Fruit fly (Drosophila melanogaster) whole organism, embryonic: ENCODE results near the gene CG34001.
A peak's percentile ranks its signal among the peaks of the same experiment; 100 is the strongest.

Experiments
- Adf1 ChIP-seq: fragments of 200-800 bp; sonication (Bioruptor generic); IDR thresholded peaks from 2 replicates; pipeline ENCODE4 v1.3.6; 2022; ENCODE audit warnings: missing biosample characterization, missing genetic modification characterization
- Atf6 ChIP-seq: fragments of 200-800 bp; sonication (Bioruptor generic); IDR thresholded peaks from 2 replicates; pipeline ENCODE4 v1.3.6; 2022; ENCODE audit warnings: missing biosample characterization, missing genetic modification characterization
- CG10543 ChIP-seq: fragments of 200-800 bp; sonication (Bioruptor generic); optimal IDR thresholded peaks from 3 replicates; lab custom pipeline; 2017; ENCODE audit warnings: missing biosample characterization, mild to moderate bottlenecking, missing genetic modification characterization, moderate library complexity
- CG17385 ChIP-seq: fragments of 200-800 bp; sonication (Bioruptor generic); optimal IDR thresholded peaks from 3 replicates; lab custom pipeline; 2018; ENCODE audit warnings: missing biosample characterization, mild to moderate bottlenecking, missing genetic modification characterization
- CG17612 ChIP-seq: fragments of 200-800 bp; sonication (Bioruptor generic); IDR thresholded peaks from 2 replicates; pipeline ENCODE4 v1.3.6; 2022; ENCODE audit warnings: missing biosample characterization, missing genetic modification characterization
- CG17912 ChIP-seq: fragments of 200-800 bp; sonication (Bioruptor generic); optimal IDR thresholded peaks from 2 replicates; lab custom pipeline; 2018; ENCODE audit warnings: missing biosample characterization, mild to moderate bottlenecking, missing genetic modification characterization
- CG18262 ChIP-seq: fragments of 200-800 bp; optimal IDR thresholded peaks from 3 replicates; lab custom pipeline; 2019; ENCODE audit warnings: missing biosample characterization, mild to moderate bottlenecking, missing genetic modification characterization, moderate library complexity
- CG18599 ChIP-seq: fragments of 200-800 bp; sonication (Bioruptor generic); optimal IDR thresholded peaks from 3 replicates; lab custom pipeline; 2017; ENCODE audit warnings: missing biosample characterization, missing genetic modification characterization, mild to moderate bottlenecking, moderate library complexity, missing genetic modification reagents
- CG2120 ChIP-seq: fragments of 200-800 bp; sonication (Bioruptor generic); optimal IDR thresholded peaks from 3 replicates; lab custom pipeline; 2016; ENCODE audit warnings: missing biosample characterization, missing genetic modification characterization
- CG30020 ChIP-seq: fragments of 200-800 bp; optimal IDR thresholded peaks from 2 replicates; lab custom pipeline; 2019; ENCODE audit warnings: missing biosample characterization, mild to moderate bottlenecking, missing genetic modification characterization, moderate library complexity
- CG3163 ChIP-seq: fragments of 200-800 bp; sonication (Bioruptor generic); optimal IDR thresholded peaks from 3 replicates; lab custom pipeline; 2016; ENCODE audit warnings: missing biosample characterization, missing genetic modification characterization
- CG34224 ChIP-seq: fragments of 200-800 bp; sonication (Bioruptor generic); IDR thresholded peaks from 3 replicates; pipeline ENCODE4 v1.3.6; 2022; ENCODE audit warnings: missing biosample characterization, missing genetic modification characterization; ENCODE audit not compliant: partially characterized antibody
- CG34422 ChIP-seq: fragments of 200-800 bp; sonication (Bioruptor generic); IDR thresholded peaks from 3 replicates; pipeline ENCODE4 v1.3.6; 2022; ENCODE audit warnings: missing biosample characterization, missing genetic modification characterization
- CG43689 ChIP-seq: fragments of 200-800 bp; sonication (Bioruptor generic); IDR thresholded peaks from 2 replicates; pipeline ENCODE4 v1.3.6; 2022; ENCODE audit warnings: missing biosample characterization, missing genetic modification characterization
- CG5245 ChIP-seq: fragments of 200-800 bp; sonication (Bioruptor generic); optimal IDR thresholded peaks from 3 replicates; lab custom pipeline; 2016; ENCODE audit warnings: missing biosample characterization, missing genetic modification characterization
- CG6175 ChIP-seq: fragments of 200-800 bp; sonication (Bioruptor generic); IDR thresholded peaks from 3 replicates; pipeline ENCODE4 v1.3.6; 2022; ENCODE audit warnings: missing biosample characterization, missing genetic modification characterization
- CG7839 ChIP-seq: fragments of 200-800 bp; sonication (Bioruptor generic); optimal IDR thresholded peaks from 3 replicates; lab custom pipeline; 2018; ENCODE audit warnings: missing biosample characterization, mild to moderate bottlenecking, missing genetic modification characterization, moderate library complexity
- CG7928 ChIP-seq: fragments of 200-800 bp; sonication (Bioruptor generic); optimal IDR thresholded peaks from 2 replicates; lab custom pipeline; 2017; ENCODE audit warnings: missing biosample characterization, mild to moderate bottlenecking, missing genetic modification characterization
- CG8281 ChIP-seq: fragments of 200-800 bp; sonication (Bioruptor generic); optimal IDR thresholded peaks from 2 replicates; lab custom pipeline; 2018; ENCODE audit warnings: missing biosample characterization, mild to moderate bottlenecking, missing genetic modification characterization, moderate library complexity
- CG8359 ChIP-seq: fragments of 200-800 bp; sonication (Bioruptor generic); optimal IDR thresholded peaks from 2 replicates; lab custom pipeline; 2017; ENCODE audit warnings: missing biosample characterization, mild to moderate bottlenecking, missing genetic modification characterization, borderline replicate concordance
- CG8924 ChIP-seq: fragments of 200-800 bp; optimal IDR thresholded peaks from 3 replicates; lab custom pipeline; 2019; ENCODE audit warnings: missing biosample characterization, mild to moderate bottlenecking, missing genetic modification characterization, moderate library complexity
- CG9609 ChIP-seq: fragments of 200-800 bp; sonication (Bioruptor generic); optimal IDR thresholded peaks from 3 replicates; lab custom pipeline; 2016; ENCODE audit warnings: missing biosample characterization, missing genetic modification characterization
- E2f1 ChIP-seq: fragments of 200-800 bp; sonication (Bioruptor generic); IDR thresholded peaks from 2 replicates; pipeline ENCODE4 v1.3.6; 2022; ENCODE audit warnings: missing biosample characterization, missing genetic modification characterization
- Fer1 ChIP-seq: fragments of 200-800 bp; sonication (Bioruptor generic); optimal IDR thresholded peaks from 2 replicates; lab custom pipeline; 2017; ENCODE audit warnings: missing biosample characterization, mild to moderate bottlenecking, missing genetic modification characterization
- GATAe ChIP-seq: fragments of 200-800 bp; sonication (Bioruptor generic); conservative IDR thresholded peaks from 2 replicates; pipeline ENCODE4 v1.3.6; 2022; ENCODE audit warnings: missing biosample characterization, missing genetic modification characterization
- H2.0 ChIP-seq: fragments of 200-800 bp; sonication (Bioruptor generic); IDR thresholded peaks from 2 replicates; pipeline ENCODE4 v1.3.6; 2022; ENCODE audit warnings: missing biosample characterization, missing genetic modification characterization
- HHEX ChIP-seq: fragments of 200-800 bp; sonication (Bioruptor generic); optimal IDR thresholded peaks from 3 replicates; lab custom pipeline; 2017; ENCODE audit warnings: missing biosample characterization, mild to moderate bottlenecking, missing genetic modification characterization, missing genetic modification reagents
- HLH54F ChIP-seq: fragments of 200-800 bp; sonication (Bioruptor generic); optimal IDR thresholded peaks from 3 replicates; lab custom pipeline; 2016; ENCODE audit warnings: missing biosample characterization, missing genetic modification characterization
- Hand ChIP-seq: fragments of 200-800 bp; sonication (Bioruptor generic); optimal IDR thresholded peaks from 2 replicates; lab custom pipeline; 2017; ENCODE audit warnings: mild to moderate bottlenecking, missing biosample characterization, missing genetic modification reagents, missing genetic modification characterization
- Myb ChIP-seq: fragments of 200-800 bp; sonication (Bioruptor generic); optimal IDR thresholded peaks from 2 replicates; lab custom pipeline; 2016; ENCODE audit warnings: missing biosample characterization, missing genetic modification characterization
- Nf-YA ChIP-seq: fragments of 200-800 bp; sonication (Bioruptor generic); IDR thresholded peaks from 2 replicates; pipeline ENCODE4 v1.3.6; 2022; ENCODE audit warnings: missing biosample characterization, missing genetic modification characterization
- Nf-YC ChIP-seq: fragments of 200-800 bp; optimal IDR thresholded peaks from 3 replicates; lab custom pipeline; 2019; ENCODE audit warnings: missing biosample characterization, mild to moderate bottlenecking, missing genetic modification characterization, moderate library complexity
- Pdp1 ChIP-seq, 2 experiments: fragments of 200-800 bp; sonication (Bioruptor generic); optimal IDR thresholded peaks; 3 replicates each; lab custom pipeline; 2016; ENCODE audit warnings: missing biosample characterization in 2 of 2, missing genetic modification characterization in 2 of 2, mild to moderate bottlenecking in 1 of 2, moderate library complexity in 1 of 2
- Ptx1 ChIP-seq: fragments of 200-800 bp; sonication (Bioruptor generic); IDR thresholded peaks from 2 replicates; pipeline ENCODE4 v1.3.6; 2022; ENCODE audit warnings: missing biosample characterization, missing genetic modification characterization
- al ChIP-seq: fragments of 200-800 bp; sonication (Bioruptor generic); IDR thresholded peaks from 2 replicates; pipeline ENCODE4 v1.3.6; 2022; ENCODE audit warnings: missing biosample characterization, missing genetic modification characterization
- dpn ChIP-seq, 2 experiments: fragments of 200-800 bp; sonication (Bioruptor generic); optimal IDR thresholded peaks; 3 replicates each; lab custom pipeline; 2016; ENCODE audit warnings: missing biosample characterization in 2 of 2, missing genetic modification characterization in 2 of 2
- emc ChIP-seq: fragments of 200-800 bp; sonication (Bioruptor generic); optimal IDR thresholded peaks from 2 replicates; lab custom pipeline; 2016; ENCODE audit warnings: missing biosample characterization, missing genetic modification characterization
- fd3F ChIP-seq: fragments of 200-800 bp; sonication (Bioruptor generic); optimal IDR thresholded peaks from 2 replicates; lab custom pipeline; 2018; ENCODE audit warnings: missing biosample characterization, mild to moderate bottlenecking, missing genetic modification characterization, moderate library complexity
- grn ChIP-seq: fragments of 200-800 bp; sonication (Bioruptor generic); optimal IDR thresholded peaks from 3 replicates; lab custom pipeline; 2017; ENCODE audit warnings: missing biosample characterization, missing genetic modification characterization
- gsb ChIP-seq: fragments of 200-800 bp; sonication (Bioruptor generic); IDR thresholded peaks from 2 replicates; pipeline ENCODE4 v1.3.6; 2022; ENCODE audit warnings: missing biosample characterization, missing genetic modification characterization
- h ChIP-seq: fragments of >200 bp; optimal IDR thresholded peaks from 2 replicates; lab custom pipeline; 2017
- jumu ChIP-seq: fragments of 200-800 bp; sonication (Bioruptor generic); optimal IDR thresholded peaks from 3 replicates; lab custom pipeline; 2016; ENCODE audit warnings: missing biosample characterization, missing genetic modification characterization
- klu ChIP-seq: fragments of 200-800 bp; sonication (Bioruptor generic); IDR thresholded peaks from 2 replicates; pipeline ENCODE4 v1.3.6; 2022; ENCODE audit warnings: missing biosample characterization, missing genetic modification characterization
- nmo ChIP-seq: fragments of 200-800 bp; sonication (Bioruptor generic); optimal IDR thresholded peaks from 2 replicates; lab custom pipeline; 2018; ENCODE audit warnings: missing biosample characterization, mild to moderate bottlenecking, missing genetic modification characterization, moderate library complexity
- pros ChIP-seq: fragments of 200-800 bp; sonication (Bioruptor generic); optimal IDR thresholded peaks from 3 replicates; lab custom pipeline; 2019; ENCODE audit warnings: missing biosample characterization, mild to moderate bottlenecking, missing genetic modification characterization, moderate library complexity
- sima ChIP-seq: fragments of 200-800 bp; sonication (Bioruptor generic); optimal IDR thresholded peaks from 2 replicates; lab custom pipeline; 2016; ENCODE audit warnings: missing biosample characterization, missing genetic modification characterization
- sna ChIP-seq: fragments of 200-800 bp; sonication (Bioruptor generic); IDR thresholded peaks from 2 replicates; pipeline ENCODE4 v1.3.6; 2022; ENCODE audit warnings: missing biosample characterization, missing genetic modification characterization; ENCODE audit not compliant: partially characterized antibody
- sr ChIP-seq: fragments of 200-800 bp; sonication (Bioruptor generic); IDR thresholded peaks from 3 replicates; pipeline ENCODE4 v1.3.6; 2022; ENCODE audit warnings: missing biosample characterization, missing genetic modification characterization
- stc ChIP-seq: fragments of 200-800 bp; sonication (Bioruptor generic); IDR thresholded peaks from 2 replicates; pipeline ENCODE4 v1.3.6; 2022; ENCODE audit warnings: missing biosample characterization, missing genetic modification characterization
- zen2 ChIP-seq: fragments of 200-800 bp; sonication (Bioruptor generic); IDR thresholded peaks from 3 replicates; pipeline ENCODE4 v1.3.6; 2022; ENCODE audit warnings: missing biosample characterization, missing genetic modification characterization; ENCODE audit not compliant: partially characterized antibody

CG34001 gene

dm6 chr3L:10665433-10666150, 34.7 kb downstream of the CG34001 start (continued):
- TF ChIP-seq CG34224 (GFP tag; lab: Robert Waterston, UW) = no peak
- peak; percentile 93 for TF ChIP-seq Ptx1
- TF ChIP-seq CG30020 (tag; lab: Kevin White, UChicago) = peak; percentile 90
- TF ChIP-seq Hand (GFP tag; lab: Kevin White, UChicago) = peak; percentile 95
- TF ChIP-seq CG8359 (GFP tag; lab: Kevin White, UChicago) = peak; percentile 91
- TF ChIP-seq Fer1 (GFP tag; lab: Kevin White, UChicago) = peak; percentile 97
- peak; percentile 96 for TF ChIP-seq CG17385
- TF ChIP-seq dpn (GFP tag; optimal IDR thresholded peaks at IDR 0.05; lab: Kevin White, UChicago) = peak; percentile 86 to 95
- TF ChIP-seq CG7839 = peak; percentile 99
- TF ChIP-seq H2.0 (GFP tag; lab: Robert Waterston, UW) = peak; percentile 88
- TF ChIP-seq HLH54F (GFP tag; lab: Kevin White, UChicago) = peak; percentile 81
- TF ChIP-seq E2f1 = peak; percentile 95
- TF ChIP-seq Adf1 = peak; percentile 85
- peak; percentile 96 for TF ChIP-seq CG18599 (GFP tag; lab: Kevin White, UChicago)
- TF ChIP-seq CG17912 (GFP tag; lab: Kevin White, UChicago) = peak; percentile 87
- peak; percentile 81 for TF ChIP-seq gsb (GFP tag; lab: Robert Waterston, UW)
- no peak for TF ChIP-seq zen2
- TF ChIP-seq Atf6 (GFP tag; lab: Robert Waterston, UW) = peak; percentile 92
- peak; percentile 91 for TF ChIP-seq jumu (GFP tag; lab: Kevin White, UChicago)
- peak; percentile 65 for TF ChIP-seq Nf-YA (GFP tag; lab: Robert Waterston, UW)
- TF ChIP-seq al (GFP tag; lab: Robert Waterston, UW) = peak; percentile 86
- TF ChIP-seq fd3F (GFP tag; lab: Kevin White, UChicago) = peak; percentile 95
- TF ChIP-seq CG17612 (GFP tag; lab: Robert Waterston, UW) = peak; percentile 53; the same call in 1 of the 2 replicates
- peak; percentile 78 for TF ChIP-seq emc
- peak; percentile 57 for TF ChIP-seq GATAe
- TF ChIP-seq CG3163 (GFP tag; lab: Kevin White, UChicago) = peak; percentile 33
- peak; percentile 92 for TF ChIP-seq pros (GFP tag; lab: Kevin White, UChicago)
- peak; percentile 87 for TF ChIP-seq klu (GFP tag; lab: Robert Waterston, UW)
- TF ChIP-seq Myb (GFP tag; lab: Kevin White, UChicago) = peak; percentile 37
- peak; percentile 93 for TF ChIP-seq Nf-YC
- peak; percentile 77; the same call in 2 of the 3 replicates for TF ChIP-seq CG6175 (GFP tag; lab: Robert Waterston, UW)
- TF ChIP-seq CG2120 (GFP tag; lab: Kevin White, UChicago) = peak; percentile 88
- TF ChIP-seq sima = peak; percentile 56
- TF ChIP-seq h (lab: Kevin White, UChicago) = no peak
- peak; percentile 99 for TF ChIP-seq nmo
- TF ChIP-seq CG43689 = peak; percentile 67; the same call in 1 of the 2 replicates
- peak; percentile 89 for TF ChIP-seq CG34422 (GFP tag; lab: Robert Waterston, UW)
- TF ChIP-seq Pdp1 (GFP tag; optimal IDR thresholded peaks at IDR 0.05; lab: Kevin White, UChicago) = peak; percentile 88 to 94
- peak; percentile 63 for TF ChIP-seq grn (GFP tag; lab: Kevin White, UChicago)
- peak; percentile 97 for TF ChIP-seq HHEX (GFP tag; lab: Kevin White, UChicago)
- peak; percentile 100 for TF ChIP-seq CG18262 (tag; lab: Kevin White, UChicago)
- TF ChIP-seq CG8924 (tag; lab: Kevin White, UChicago) = peak; percentile 99
- TF ChIP-seq CG7928 = peak; percentile 75
- peak; percentile 90 for TF ChIP-seq CG8281
- TF ChIP-seq sna (GFP tag; lab: Robert Waterston, UW) = no peak
- TF ChIP-seq CG9609 (GFP tag; lab: Kevin White, UChicago) = peak; percentile 69
- TF ChIP-seq CG10543 (GFP tag; lab: Kevin White, UChicago) = peak; percentile 97
- TF ChIP-seq CG5245 (GFP tag; lab: Kevin White, UChicago) = peak; percentile 88
- peak; percentile 92 for TF ChIP-seq stc (GFP tag; lab: Robert Waterston, UW)
- no peak for TF ChIP-seq sr (GFP tag; lab: Robert Waterston, UW)
